Fruit fly (Drosophila melanogaster): Measurements from ENCODE around the gene CG4822.
A peak's percentile ranks its signal among the peaks of the same experiment; 100 is the strongest.

The CG4822 gene

dm6 chr2L:136747-137709 is 15.5 kb upstream of the CG4822 start (continued):
- TF ChIP-seq CG14050 (GFP tag; IDR thresholded peaks at IDR 0.05) (no peak), NC2α (GFP tag; optimal IDR thresholded peaks at IDR 0.05) (no peak), CG30403 (GFP tag; optimal IDR thresholded peaks at IDR 0.05) (no peak), CG1603 (tag; optimal IDR thresholded peaks at IDR 0.05) (no peak), gsb (GFP tag; IDR thresholded peaks at IDR 0.05) (no peak), CG18764 (GFP tag; optimal IDR thresholded peaks at IDR 0.05) (no peak), CG14014 (GFP tag; IDR thresholded peaks at IDR 0.05) (no peak), CG1024 (GFP tag; IDR thresholded peaks at IDR 0.05) (0 out of 2 replicates have a peak, but pooled peaks have one; percentile 9), Sox100B (GFP tag; optimal IDR thresholded peaks at IDR 0.05) (no peak), CoRest (tag; optimal IDR thresholded peaks at IDR 0.05) (no peak), Hmr (GFP tag; optimal IDR thresholded peaks at IDR 0.05) (peak; percentile 28), Hr39 (optimal IDR thresholded peaks at IDR 0.05) (no peak), danr (GFP tag; IDR thresholded peaks at IDR 0.05) (no peak), Six4 (GFP tag; optimal IDR thresholded peaks at IDR 0.05) (no peak), CG17612 (GFP tag; IDR thresholded peaks at IDR 0.05) (no peak), CG13296 (GFP tag; optimal IDR thresholded peaks at IDR 0.05) (no peak), lbe (GFP tag; optimal IDR thresholded peaks at IDR 0.05) (peak; percentile 9), kay (GFP tag; optimal IDR thresholded peaks at IDR 0.05) (no peak), sd (tag; optimal IDR thresholded peaks at IDR 0.05) (no peak), pho (GFP tag; optimal IDR thresholded peaks at IDR 0.05) (no peak), CG5953 (GFP tag; IDR thresholded peaks at IDR 0.05) (0 out of 2 replicates have a peak, but pooled peaks have one; percentile 22), zfh2 (GFP tag; optimal IDR thresholded peaks at IDR 0.05) (no peak), Aef1 (GFP tag; IDR thresholded peaks at IDR 0.05) (no peak), kah (GFP tag; optimal IDR thresholded peaks at IDR 0.05) (no peak), CG6272 (GFP tag; IDR thresholded peaks at IDR 0.05) (no peak), bigmax (GFP tag; optimal IDR thresholded peaks at IDR 0.05) (no peak), hkb (optimal IDR thresholded peaks at IDR 0.05) (no peak), hkb (GFP tag; IDR thresholded peaks at IDR 0.05) (no peak), Med (GFP tag) (peak; percentile 53), HLHmδ (GFP tag; optimal IDR thresholded peaks at IDR 0.05) (no peak), HLH4C (GFP tag; IDR thresholded peaks at IDR 0.05; ENCODE audit: partially characterized antibody) (no peak), nau (GFP tag; optimal IDR thresholded peaks at IDR 0.05) (no peak), Scr (GFP tag; IDR thresholded peaks at IDR 0.05; ENCODE audit: partially characterized antibody) (no peak), Awh (GFP tag; IDR thresholded peaks at IDR 0.05) (no peak), Dip3 (GFP tag; optimal IDR thresholded peaks at IDR 0.05) (no peak), CG10959 (GFP tag; IDR thresholded peaks at IDR 0.05) (no peak), CG3281 (GFP tag; optimal IDR thresholded peaks at IDR 0.05) (no peak), sug (tag; optimal IDR thresholded peaks at IDR 0.05) (peak; percentile 69), E2f1 (GFP tag; IDR thresholded peaks at IDR 0.05) (no peak), CG10321 (GFP tag; IDR thresholded peaks at IDR 0.05) (no peak), nerfin-1 (tag; optimal IDR thresholded peaks at IDR 0.05) (no peak), CG8359 (GFP tag; optimal IDR thresholded peaks at IDR 0.05; ENCODE audit: borderline replicate concordance) (no peak), aop (GFP tag; IDR thresholded peaks at IDR 0.05) (no peak), grn (GFP tag; optimal IDR thresholded peaks at IDR 0.05) (peak; percentile 67), CG8290 (GFP tag; optimal IDR thresholded peaks at IDR 0.05) (no peak), CG8290 (tag; optimal IDR thresholded peaks at IDR 0.05) (no peak), schlank (tag; optimal IDR thresholded peaks at IDR 0.05) (no peak), CG13287 (GFP tag; IDR thresholded peaks at IDR 0.05; ENCODE audit: partially characterized antibody) (no peak), wor (GFP tag; IDR thresholded peaks at IDR 0.05) (no peak), Dip2 (GFP tag; IDR thresholded peaks at IDR 0.05) (no peak), chn (GFP tag; optimal IDR thresholded peaks at IDR 0.05) (no peak)

Data from whole organism, embryonic.